Worm (Caenorhabditis elegans) whole organism, L2 larva: ENCODE data around the gene gst-9.

Source experiments
- ama-1 ChIP-seq: fragments of 150-350 bp; optimal IDR thresholded peaks from 2 replicates; lab custom pipeline; 2018; ENCODE audit warnings: inconsistent platforms
- elt-1 ChIP-seq: fragments of 150-350 bp; optimal IDR thresholded peaks from 2 replicates; lab custom pipeline; 2014; ENCODE audit warnings: missing biosample characterization, missing genetic modification characterization
- elt-3 ChIP-seq: sonication (generic microtip); optimal IDR thresholded peaks from 2 replicates; lab custom pipeline; 2017; ENCODE audit warnings: missing biosample characterization, missing genetic modification characterization
- fos-1 ChIP-seq: fragments of 150-350 bp; optimal IDR thresholded peaks from 2 replicates; lab custom pipeline; 2014; ENCODE audit warnings: missing biosample characterization, missing genetic modification characterization
- lin-13 ChIP-seq: fragments of 150-350 bp; optimal IDR thresholded peaks from 2 replicates; lab custom pipeline; 2014; ENCODE audit warnings: missing biosample characterization, missing genetic modification reagents, missing genetic modification characterization
- lsy-2 ChIP-seq, 2 experiments: fragments of 150-350 bp in 1 of 2; sonication (generic microtip) in 1 of 2; optimal IDR thresholded peaks; 2 replicates each; lab custom pipeline; 2014 to 2017; ENCODE audit warnings: missing biosample characterization in 2 of 2, missing genetic modification characterization in 2 of 2
- mbf-1 ChIP-seq: sonication (generic microtip); optimal IDR thresholded peaks from 2 replicates; lab custom pipeline; 2017; ENCODE audit warnings: missing biosample characterization, missing genetic modification characterization
- mdl-1 ChIP-seq, 2 experiments: fragments of 150-350 bp in 1 of 2; sonication (generic microtip) in 1 of 2; optimal IDR thresholded peaks; 2 replicates each; lab custom pipeline; 2017; ENCODE audit warnings: missing biosample characterization in 2 of 2, missing genetic modification characterization in 2 of 2
- nhr-10 ChIP-seq: sonication (generic microtip); optimal IDR thresholded peaks from 2 replicates; lab custom pipeline; 2017; ENCODE audit warnings: missing biosample characterization, missing genetic modification characterization
- nhr-12 ChIP-seq: fragments of 150-350 bp; optimal IDR thresholded peaks from 2 replicates; lab custom pipeline; 2014; ENCODE audit warnings: missing biosample characterization, missing genetic modification characterization
- nhr-237 ChIP-seq: fragments of 150-350 bp; optimal IDR thresholded peaks from 2 replicates; lab custom pipeline; 2014; ENCODE audit warnings: missing biosample characterization, missing genetic modification characterization
- nhr-6 ChIP-seq: fragments of 150-350 bp; optimal IDR thresholded peaks from 2 replicates; lab custom pipeline; 2014; ENCODE audit warnings: missing biosample characterization, missing genetic modification characterization
- snpc-4 ChIP-seq: fragments of 150-350 bp; optimal IDR thresholded peaks from 2 replicates; lab custom pipeline; 2014; ENCODE audit warnings: missing biosample characterization, missing genetic modification characterization
- unc-62 ChIP-seq: fragments of 150-350 bp; optimal IDR thresholded peaks from 2 replicates; lab custom pipeline; 2014; ENCODE audit warnings: missing biosample characterization, missing genetic modification reagents, missing genetic modification characterization

- TF ChIP-seq ama-1 (no peak), snpc-4 (tag; lab: Kevin White, UChicago) (no peak), nhr-6 (tag; lab: Kevin White, UChicago) (no peak), nhr-10 (tag; lab: Kevin White, UChicago) (no peak), elt-1 (tag; lab: Kevin White, UChicago) (no peak), lsy-2 (tag; optimal IDR thresholded peaks at IDR 0.05; lab: Kevin White, UChicago) (no peak), elt-3 (tag; lab: Kevin White, UChicago) (no peak), lin-13 (GFP tag; lab: Kevin White, UChicago) (no peak), nhr-237 (tag; lab: Kevin White, UChicago) (no peak), unc-62 (no peak), mbf-1 (tag; lab: Kevin White, UChicago) (no peak), fos-1 (peak; percentile 64), nhr-12 (tag; lab: Kevin White, UChicago) (no peak), mdl-1 (tag; optimal IDR thresholded peaks at IDR 0.05; lab: Kevin White, UChicago) (no peak)
Measured at ce11 chrII:4881727-4882126, 9.7 kb upstream of the gst-9 start, which contains the start of gene gst-7.
